Fruit fly (Drosophila melanogaster) whole organism, embryonic: ENCODE data around the gene mRpL19.

ENCODE experiments used
- CG10267 ChIP-seq: fragments of 200-800 bp; sonication (Bioruptor generic); optimal IDR thresholded peaks from 2 replicates; lab custom pipeline; 2018; ENCODE audit warnings: missing biosample characterization, mild to moderate bottlenecking, missing genetic modification characterization, moderate library complexity
- CG10274 ChIP-seq: fragments of 200-800 bp; sonication (Bioruptor generic); optimal IDR thresholded peaks from 3 replicates; lab custom pipeline; 2017; ENCODE audit warnings: missing biosample characterization, mild to moderate bottlenecking, missing genetic modification characterization
- CG10654 ChIP-seq: fragments of 200-800 bp; sonication (Bioruptor generic); optimal IDR thresholded peaks from 2 replicates; lab custom pipeline; 2016; ENCODE audit warnings: missing biosample characterization, missing genetic modification characterization
- CG10959 ChIP-seq: fragments of 200-800 bp; sonication (Bioruptor generic); IDR thresholded peaks from 2 replicates; pipeline ENCODE4 v1.3.6; 2022; ENCODE audit warnings: missing biosample characterization, missing genetic modification characterization
- CG11247 ChIP-seq: fragments of 200-800 bp; sonication (Bioruptor generic); IDR thresholded peaks from 2 replicates; pipeline ENCODE4 v1.3.6; 2022; ENCODE audit warnings: missing biosample characterization, missing genetic modification characterization
- CG13287 ChIP-seq: fragments of 200-800 bp; sonication (Bioruptor generic); IDR thresholded peaks from 2 replicates; pipeline ENCODE4 v1.3.6; 2022; ENCODE audit warnings: missing biosample characterization, missing genetic modification characterization; ENCODE audit not compliant: partially characterized antibody
- CG14710 ChIP-seq: fragments of 200-800 bp; sonication (Bioruptor generic); optimal IDR thresholded peaks from 3 replicates; lab custom pipeline; 2019; ENCODE audit warnings: missing biosample characterization, mild to moderate bottlenecking, missing genetic modification characterization, moderate library complexity
- CG1529 ChIP-seq: fragments of 200-800 bp; sonication (Bioruptor generic); optimal IDR thresholded peaks from 3 replicates; lab custom pipeline; 2018; ENCODE audit warnings: missing biosample characterization, missing genetic modification characterization
- CG17385 ChIP-seq: fragments of 200-800 bp; sonication (Bioruptor generic); optimal IDR thresholded peaks from 3 replicates; lab custom pipeline; 2018; ENCODE audit warnings: missing biosample characterization, mild to moderate bottlenecking, missing genetic modification characterization
- CG17612 ChIP-seq: fragments of 200-800 bp; sonication (Bioruptor generic); IDR thresholded peaks from 2 replicates; pipeline ENCODE4 v1.3.6; 2022; ENCODE audit warnings: missing biosample characterization, missing genetic modification characterization
- CG4360 ChIP-seq: fragments of 200-800 bp; sonication (Bioruptor generic); IDR thresholded peaks from 2 replicates; pipeline ENCODE4 v1.3.6; 2022; ENCODE audit warnings: missing biosample characterization, missing genetic modification characterization
- CG4404 ChIP-seq: fragments of 200-800 bp; sonication (Bioruptor generic); IDR thresholded peaks from 2 replicates; pipeline ENCODE4 v1.3.6; 2022; ENCODE audit warnings: missing biosample characterization, missing genetic modification characterization
- CG4730 ChIP-seq: fragments of 200-800 bp; sonication (Bioruptor generic); IDR thresholded peaks from 2 replicates; pipeline ENCODE4 v1.3.6; 2022; ENCODE audit warnings: missing biosample characterization, missing genetic modification characterization
- CG9797 ChIP-seq: fragments of 200-800 bp; sonication (Bioruptor generic); optimal IDR thresholded peaks from 3 replicates; lab custom pipeline; 2018; ENCODE audit warnings: missing biosample characterization, mild to moderate bottlenecking, missing genetic modification characterization
- Dip2 ChIP-seq: fragments of 200-800 bp; sonication (Bioruptor generic); IDR thresholded peaks from 2 replicates; pipeline ENCODE4 v1.3.6; 2022; ENCODE audit warnings: missing biosample characterization, missing genetic modification characterization
- Doc3 ChIP-seq: fragments of 200-800 bp; sonication (Bioruptor generic); IDR thresholded peaks from 3 replicates; pipeline ENCODE4 v1.3.6; 2022; ENCODE audit warnings: missing biosample characterization, missing genetic modification characterization; ENCODE audit not compliant: partially characterized antibody
- Dp ChIP-seq: fragments of 200-800 bp; sonication (Bioruptor generic); optimal IDR thresholded peaks from 2 replicates; lab custom pipeline; 2018; ENCODE audit warnings: missing biosample characterization, mild to moderate bottlenecking, missing genetic modification characterization, moderate library complexity
- HmgZ ChIP-seq: fragments of 200-800 bp; sonication (Bioruptor generic); optimal IDR thresholded peaks from 2 replicates; lab custom pipeline; 2018; ENCODE audit warnings: missing biosample characterization, mild to moderate bottlenecking, missing genetic modification characterization
- MBD-R2 ChIP-seq: fragments of 200-800 bp; sonication (Bioruptor generic); IDR thresholded peaks from 2 replicates; pipeline ENCODE4 v1.3.6; 2022; ENCODE audit warnings: missing biosample characterization, missing genetic modification characterization
- Med ChIP-seq: fragments of 200-800 bp; sonication (Bioruptor generic); peaks from one replicate; lab custom pipeline; 2016; ENCODE audit warnings: missing biosample characterization, missing genetic modification characterization, mild to moderate bottlenecking, inconsistent platforms, moderate library complexity
- Pdp1 ChIP-seq, 2 experiments: fragments of 200-800 bp; sonication (Bioruptor generic); optimal IDR thresholded peaks; 3 replicates each; lab custom pipeline; 2016; ENCODE audit warnings: missing biosample characterization in 2 of 2, missing genetic modification characterization in 2 of 2, mild to moderate bottlenecking in 1 of 2, moderate library complexity in 1 of 2
- Rfx ChIP-seq: fragments of 200-800 bp; sonication (Bioruptor generic); IDR thresholded peaks from 2 replicates; pipeline ENCODE4 v1.3.6; 2022; ENCODE audit warnings: missing biosample characterization, missing genetic modification characterization
- Taf1 ChIP-seq: fragments of 200-800 bp; sonication (Bioruptor generic); IDR thresholded peaks from 2 replicates; pipeline ENCODE4 v1.3.6; 2022; ENCODE audit warnings: missing biosample characterization, missing genetic modification characterization
- chinmo ChIP-seq: fragments of 200-800 bp; sonication (Bioruptor generic); IDR thresholded peaks from 4 replicates; pipeline ENCODE4 v1.3.6; 2022; ENCODE audit warnings: missing biosample characterization, missing genetic modification characterization; ENCODE audit not compliant: partially characterized antibody
- crp ChIP-seq, 2 experiments: fragments of 200-800 bp; sonication (Bioruptor generic); optimal IDR thresholded peaks; 2 replicates in 1 of 2; 3 replicates in 1 of 2; lab custom pipeline; 2017; ENCODE audit warnings: missing biosample characterization in 2 of 2, missing genetic modification characterization in 2 of 2, mild to moderate bottlenecking in 1 of 2, moderate library complexity in 1 of 2
- esg ChIP-seq: fragments of 200-800 bp; sonication (Bioruptor generic); conservative IDR thresholded peaks from 2 replicates; pipeline ENCODE4 v1.3.6; 2022; ENCODE audit warnings: missing biosample characterization, missing genetic modification characterization
- gfzf ChIP-seq: fragments of 200-800 bp; sonication (Bioruptor generic); optimal IDR thresholded peaks from 2 replicates; lab custom pipeline; 2016; ENCODE audit warnings: missing biosample characterization, mild to moderate bottlenecking, missing genetic modification characterization, moderate library complexity
- grau ChIP-seq: fragments of 200-800 bp; optimal IDR thresholded peaks from 3 replicates; lab custom pipeline; 2019; ENCODE audit warnings: missing biosample characterization, mild to moderate bottlenecking, missing genetic modification characterization, moderate library complexity
- insv ChIP-seq, 2 experiments: fragments of 200-800 bp; sonication (Bioruptor generic); optimal IDR thresholded peaks; 3 replicates each; lab custom pipeline; 2016 to 2018; ENCODE audit warnings: missing biosample characterization in 2 of 2, missing genetic modification characterization in 2 of 2
- inv ChIP-seq: fragments of 200-800 bp; sonication (Bioruptor generic); IDR thresholded peaks from 2 replicates; pipeline ENCODE4 v1.3.6; 2022; ENCODE audit warnings: missing biosample characterization, missing genetic modification characterization; ENCODE audit not compliant: partially characterized antibody
- klu ChIP-seq: fragments of 200-800 bp; sonication (Bioruptor generic); IDR thresholded peaks from 2 replicates; pipeline ENCODE4 v1.3.6; 2022; ENCODE audit warnings: missing biosample characterization, missing genetic modification characterization
- mam ChIP-seq: fragments of 200-800 bp; sonication (Bioruptor generic); optimal IDR thresholded peaks from 3 replicates; lab custom pipeline; 2016; ENCODE audit warnings: missing biosample characterization, missing genetic modification characterization
- pfk ChIP-seq: fragments of 200-800 bp; sonication (Bioruptor generic); optimal IDR thresholded peaks from 2 replicates; lab custom pipeline; 2018; ENCODE audit warnings: missing biosample characterization, mild to moderate bottlenecking, missing genetic modification characterization, moderate library complexity
- pzg ChIP-seq: fragments of 200-800 bp; sonication (Bioruptor generic); optimal IDR thresholded peaks from 3 replicates; lab custom pipeline; 2018; ENCODE audit warnings: missing biosample characterization, mild to moderate bottlenecking, missing genetic modification characterization, moderate library complexity
- row ChIP-seq: fragments of 200-800 bp; sonication (Bioruptor generic); IDR thresholded peaks from 3 replicates; pipeline ENCODE4 v1.3.6; 2022; ENCODE audit warnings: missing biosample characterization, missing genetic modification characterization
- sens ChIP-seq: fragments of 200-800 bp; sonication (Bioruptor generic); peaks from one replicate; lab custom pipeline; 2016; ENCODE audit warnings: missing biosample characterization, missing genetic modification characterization
- sim ChIP-seq: fragments of 200-800 bp; sonication (Bioruptor generic); IDR thresholded peaks from 2 replicates; pipeline ENCODE4 v1.3.6; 2022; ENCODE audit warnings: missing biosample characterization, missing genetic modification characterization
- tap ChIP-seq: fragments of 200-800 bp; optimal IDR thresholded peaks from 3 replicates; lab custom pipeline; 2019; ENCODE audit warnings: missing biosample characterization, mild to moderate bottlenecking, missing genetic modification characterization, moderate library complexity
- vvl ChIP-seq: fragments of 200-800 bp; sonication (Bioruptor generic); IDR thresholded peaks from 2 replicates; pipeline ENCODE4 v1.3.6; 2022; ENCODE audit warnings: missing biosample characterization, missing genetic modification characterization

The mRpL19 gene

dm6 chr3R:8715851-8716550 lies 42.1 kb downstream of the mRpL19 start, which contains the start of gene TMEM216 (continued):
- peak; percentile 85 for TF ChIP-seq Dp (GFP tag; lab: Kevin White, UChicago)
- TF ChIP-seq chinmo (GFP tag; lab: Robert Waterston, UW) = peak; percentile 84; the same call in 1 of the 4 replicates
- TF ChIP-seq CG17385 (GFP tag; lab: Kevin White, UChicago) = peak; percentile 85
- TF ChIP-seq Taf1 (GFP tag; lab: Robert Waterston, UW) = no peak
- no peak for TF ChIP-seq mam
- TF ChIP-seq CG13287 = peak; percentile 73

DNA sequence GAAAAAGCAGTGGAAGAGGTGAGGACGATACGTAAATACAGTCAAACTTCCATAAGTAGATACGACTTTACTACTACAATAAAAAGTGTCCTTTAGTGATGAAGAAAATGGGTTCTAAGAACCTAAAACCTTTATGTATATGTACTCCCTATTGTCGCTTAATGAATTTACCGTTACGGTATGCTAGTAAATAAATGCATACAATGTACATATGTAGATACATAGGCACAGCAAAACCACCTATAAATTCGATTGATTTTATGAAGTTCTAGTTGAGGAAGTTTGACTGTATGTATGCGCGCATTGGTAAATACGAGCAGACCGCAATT lies 42.6 kb downstream of the mRpL19 start:
- TF ChIP-seq grau (peak; percentile 75), CG4360 (no peak), Taf1 (GFP tag; lab: Robert Waterston, UW) (peak; percentile 17; the same call in 1 of the 2 replicates)
- TF ChIP-seq, all 482 proteins: peak for 2

DNA sequence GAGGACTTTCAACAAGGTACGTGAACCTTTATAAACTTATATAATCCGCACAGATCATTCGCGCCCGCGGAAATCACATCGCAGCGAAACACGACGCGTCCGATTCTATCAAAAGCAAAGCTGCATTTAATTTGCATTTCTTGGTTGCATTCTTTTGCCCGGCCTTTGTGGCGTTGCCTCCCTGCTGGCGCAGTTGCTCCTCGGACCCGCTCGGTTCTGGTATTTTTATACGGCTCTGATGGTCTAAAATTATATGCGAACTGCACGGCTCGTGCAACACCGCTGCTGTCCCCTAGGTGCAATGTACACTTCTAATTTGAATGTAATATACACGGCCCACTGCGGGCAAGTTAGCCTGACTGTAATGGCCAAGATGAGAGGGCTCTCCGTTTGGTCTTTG lies 44.4 kb downstream of the mRpL19 start, which contains the start of gene Cks85A:
Gene Cks85A (minus strand): TSS at position 101 of the 400 bp plus-strand sequence.
- TF ChIP-seq HmgZ (tag; lab: Kevin White, UChicago) (no peak), Pdp1 (GFP tag; optimal IDR thresholded peaks at IDR 0.05; lab: Kevin White, UChicago) (peak in 1 of 2 experiments; percentile 41)

DNA sequence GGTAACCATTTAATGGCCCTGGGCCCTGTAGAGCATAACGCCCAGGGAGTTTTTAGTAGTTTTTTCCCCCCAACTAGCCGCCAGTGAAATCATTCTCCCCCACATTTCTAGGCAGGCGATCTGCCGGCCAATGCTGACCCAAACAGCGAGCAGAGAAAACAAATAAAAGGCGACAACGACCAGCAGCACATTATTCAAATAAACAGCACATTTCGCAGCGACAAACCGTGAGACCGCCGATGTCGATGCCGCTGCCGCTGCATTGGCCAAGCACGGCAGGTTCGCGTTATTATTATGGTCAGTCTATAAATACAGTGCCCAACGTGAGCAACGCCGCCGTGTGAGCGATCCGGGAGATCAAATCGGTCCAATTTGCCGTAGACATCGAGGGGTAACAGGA lies 45.0 kb downstream of the mRpL19 start, which contains the start of gene CG11760:
Gene CG11760 (plus strand): TSS at position 301 of the 400 bp plus-strand sequence.
- no peak for TF ChIP-seq tap
- 0 out of 3 replicates have a peak, but pooled peaks have one; percentile 16 for TF ChIP-seq Doc3 (GFP tag; lab: Robert Waterston, UW)
- no peak for TF ChIP-seq CG17612
- peak; percentile 30 for TF ChIP-seq sens (GFP tag; lab: Kevin White, UChicago)
- no peak for TF ChIP-seq CG11247
- TF ChIP-seq Dip2 (GFP tag; lab: Robert Waterston, UW) = no peak
- TF ChIP-seq CG4404 (GFP tag; lab: Robert Waterston, UW) = no peak
- TF ChIP-seq CG14710 (tag; lab: Kevin White, UChicago) = no peak
- TF ChIP-seq Med (GFP tag; lab: Kevin White, UChicago) = peak; percentile 61
- TF ChIP-seq, all 482 proteins: peak for 3

- TF ChIP-seq esg (GFP tag; lab: Robert Waterston, UW) = no peak
Measured at dm6 chr3R:8721071-8721470, 47.2 kb downstream of the mRpL19 start, which contains the start of gene CG8136. Gene CG8136, plus strand, starts transcription at chr3R:8721371.

DNA sequence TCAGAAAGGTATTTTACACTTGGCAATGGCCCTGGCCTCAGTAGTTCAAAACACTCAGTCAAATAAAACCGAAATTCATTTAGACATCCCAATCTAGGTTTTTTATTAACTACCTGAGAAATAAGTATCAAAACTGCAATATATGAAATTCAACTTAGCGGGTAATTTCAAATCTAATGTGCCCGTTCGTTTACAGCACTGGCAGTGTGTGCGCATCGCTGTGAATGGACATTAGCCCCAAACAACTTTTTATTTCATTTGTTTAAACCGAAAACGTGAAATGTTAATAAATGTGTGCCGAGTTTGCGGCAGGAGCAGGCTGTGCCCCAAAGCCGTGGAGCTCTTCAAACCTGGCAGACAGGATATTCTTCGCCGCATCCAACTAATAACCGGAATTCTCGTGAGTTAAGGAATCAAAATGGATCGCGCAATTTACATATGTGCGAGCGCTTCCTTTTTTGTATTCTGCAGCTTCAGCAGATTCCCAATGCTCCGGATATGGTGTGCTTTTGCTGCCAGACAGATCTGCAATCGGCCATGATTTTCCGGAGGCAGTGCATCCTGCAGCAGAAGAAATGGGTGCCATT lies 49.1 kb downstream of the mRpL19 start, which contains the start of gene nom:
Gene nom (plus strand): TSS at position 213 of the 587 bp plus-strand sequence.
- TF ChIP-seq CG10267 (tag; lab: Kevin White, UChicago) (peak; percentile 89), pzg (GFP tag; lab: Kevin White, UChicago) (peak; percentile 48), vvl (GFP tag; lab: Robert Waterston, UW) (0 out of 2 replicates have a peak, but pooled peaks have one; percentile 29), pfk (GFP tag; lab: Kevin White, UChicago) (no peak), CG10654 (GFP tag; lab: Kevin White, UChicago) (no peak), Doc3 (GFP tag; lab: Robert Waterston, UW) (no peak; the same call in 2 of the 3 replicates), insv (GFP tag; optimal IDR thresholded peaks at IDR 0.05; lab: Kevin White, UChicago) (peak in 1 of 2 experiments; percentile 7), klu (GFP tag; lab: Robert Waterston, UW) (no peak), sim (GFP tag; lab: Robert Waterston, UW) (no peak), CG4730 (GFP tag; lab: Robert Waterston, UW) (no peak), MBD-R2 (GFP tag; lab: Robert Waterston, UW) (peak; percentile 80), inv (GFP tag; lab: Robert Waterston, UW) (no peak), crp (GFP tag; optimal IDR thresholded peaks at IDR 0.05; lab: Kevin White, UChicago) (peak in 1 of 2 experiments; percentile 22), Rfx (peak; percentile 31; the same call in 1 of the 2 replicates), CG9797 (GFP tag; lab: Kevin White, UChicago) (peak; percentile 55), Pdp1 (GFP tag; optimal IDR thresholded peaks at IDR 0.05; lab: Kevin White, UChicago) (peak in 1 of 2 experiments; percentile 49), gfzf (GFP tag; lab: Kevin White, UChicago) (peak; percentile 17), CG10274 (GFP tag; lab: Kevin White, UChicago) (no peak), row (GFP tag; lab: Robert Waterston, UW) (peak; percentile 6; the same call in 1 of the 3 replicates), CG10959 (no peak), CG1529 (GFP tag; lab: Kevin White, UChicago) (no peak)
